Worm (Caenorhabditis elegans): ENCODE results near the gene T28A8.8.

DNA sequence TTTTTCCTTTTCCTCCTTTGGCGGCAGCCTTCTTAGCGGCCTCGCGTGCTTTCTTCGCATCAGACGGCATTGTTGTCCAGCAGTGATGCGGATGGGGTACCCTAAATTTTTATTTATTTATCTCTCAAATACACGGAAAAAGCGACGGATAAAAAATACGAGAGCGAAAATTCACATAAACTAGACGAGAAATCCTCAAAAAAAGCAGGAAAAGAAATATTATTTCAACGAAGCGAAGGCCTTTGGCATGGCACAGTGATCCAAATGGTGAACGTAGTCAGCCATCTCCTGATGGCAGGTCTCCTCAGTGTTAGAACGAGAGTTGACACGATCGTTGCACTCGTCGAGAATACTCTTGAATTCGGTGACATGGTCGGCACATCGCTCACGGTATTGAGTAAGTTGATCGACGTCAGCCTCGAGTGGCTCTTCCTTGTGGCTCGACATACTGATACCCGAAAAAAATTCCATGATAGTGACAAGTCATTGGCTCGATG lies 40.4 kb upstream of the T28A8.8 start, which contains the start of the genes abcf-2 and T27E9.2:
- TF ChIP-seq hlh-13 (GFP tag; optimal IDR thresholded peaks at IDR 0.05): no peak
- TF ChIP-seq tbx-2 (tag; optimal IDR thresholded peaks at IDR 0.05): no peak
- TF ChIP-seq madf-2 (tag; optimal IDR thresholded peaks at IDR 0.05): no peak
- no peak for TF ChIP-seq elt-2 (tag; optimal IDR thresholded peaks at IDR 0.05)
- no peak for TF ChIP-seq K02D7.2 (tag; optimal IDR thresholded peaks at IDR 0.05)

Data from whole organism, late embryonic.